Fruit fly (Drosophila melanogaster): ENCODE measurements around the gene CG13046.

The CG13046 gene

DNA sequence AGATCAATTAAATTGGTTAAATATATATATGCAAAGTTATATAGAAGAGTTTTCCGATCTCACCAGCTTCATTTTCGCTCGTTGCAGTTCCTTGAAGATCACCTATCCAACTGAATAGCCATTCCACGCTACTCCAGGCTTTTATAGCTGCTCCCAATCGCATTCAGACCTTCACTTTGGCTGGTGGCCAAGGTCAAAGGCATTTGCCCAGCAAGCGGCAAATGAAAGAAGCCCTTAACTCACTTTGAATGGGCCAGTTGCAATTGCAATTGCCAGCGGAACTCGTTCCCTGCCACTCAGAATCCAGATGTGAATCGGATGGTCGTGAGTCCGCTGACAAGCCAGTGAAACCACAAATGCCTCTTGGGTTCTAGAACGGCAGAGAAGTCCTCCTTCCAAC lies 26.7 kb downstream of the CG13046 start, which contains the start of gene CG34247:
TSS of gene CG34247 (minus strand) at position 101 of the 400 bp plus-strand sequence.
- no peak for TF ChIP-seq Crg-1 (GFP tag; optimal IDR thresholded peaks at IDR 0.05)
- TF ChIP-seq CG5204 (GFP tag; optimal IDR thresholded peaks at IDR 0.05) = no peak
- TF ChIP-seq Hr96 (GFP tag; optimal IDR thresholded peaks at IDR 0.05) = no peak
- TF ChIP-seq cnc (optimal IDR thresholded peaks at IDR 0.05) = no peak
- no peak for TF ChIP-seq CG7045 (GFP tag; optimal IDR thresholded peaks at IDR 0.05)
- TF ChIP-seq CG12768 (GFP tag; optimal IDR thresholded peaks at IDR 0.05) = no peak
- no peak for TF ChIP-seq Mnt (GFP tag; optimal IDR thresholded peaks at IDR 0.05)
- no peak for TF ChIP-seq CG11617 (GFP tag; optimal IDR thresholded peaks at IDR 0.05)
- no peak for TF ChIP-seq tj (GFP tag; optimal IDR thresholded peaks at IDR 0.05)
- TF ChIP-seq pad (GFP tag; optimal IDR thresholded peaks at IDR 0.05) = no peak
- TF ChIP-seq CG1620 (GFP tag; optimal IDR thresholded peaks at IDR 0.05) = no peak
- TF ChIP-seq ovo (GFP tag; optimal IDR thresholded peaks at IDR 0.05) = no peak
- no peak for TF ChIP-seq CG14711 (tag; optimal IDR thresholded peaks at IDR 0.05)
- no peak for TF ChIP-seq CG7101 (tag; optimal IDR thresholded peaks at IDR 0.05)
- TF ChIP-seq bab1 (GFP tag; optimal IDR thresholded peaks at IDR 0.05) = no peak
- TF ChIP-seq cic (GFP tag; optimal IDR thresholded peaks at IDR 0.05) = no peak
- no peak for TF ChIP-seq Clk (GFP tag; optimal IDR thresholded peaks at IDR 0.05)

dm6 chr3L:16259552-16259951 lies 28.7 kb downstream of the CG13046 start, which contains the start of gene CG13053:
CG13053 (minus strand) TSS chr3L:16259722.
- TF ChIP-seq CG33017 (tag; optimal IDR thresholded peaks at IDR 0.05) (no peak), ovo (GFP tag; optimal IDR thresholded peaks at IDR 0.05) (no peak), Hr96 (GFP tag; optimal IDR thresholded peaks at IDR 0.05) (no peak), CG14711 (tag; optimal IDR thresholded peaks at IDR 0.05) (no peak), tj (GFP tag; optimal IDR thresholded peaks at IDR 0.05) (no peak), toe (GFP tag; optimal IDR thresholded peaks at IDR 0.05) (no peak), CG7045 (GFP tag; optimal IDR thresholded peaks at IDR 0.05) (no peak), CG1620 (GFP tag; optimal IDR thresholded peaks at IDR 0.05) (no peak), kay (GFP tag; ENCODE audit: borderline replicate concordance) (no peak), CG5204 (GFP tag; optimal IDR thresholded peaks at IDR 0.05) (no peak), bab1 (GFP tag; optimal IDR thresholded peaks at IDR 0.05) (no peak), Crg-1 (GFP tag; optimal IDR thresholded peaks at IDR 0.05) (no peak), Clk (GFP tag; optimal IDR thresholded peaks at IDR 0.05) (no peak), CG7101 (tag; optimal IDR thresholded peaks at IDR 0.05) (no peak)

dm6 chr3L:16257118-16257627 lies 31.0 kb downstream of the CG13046 start, which contains the start of gene CG13054:
CG13054 (minus strand) TSS chr3L:16257191.
- no peak for TF ChIP-seq kay (GFP tag; ENCODE audit: borderline replicate concordance)
- TF ChIP-seq CG12768 (GFP tag; optimal IDR thresholded peaks at IDR 0.05) = no peak
- TF ChIP-seq CG7045 (GFP tag; optimal IDR thresholded peaks at IDR 0.05) = no peak
- no peak for TF ChIP-seq CG1620 (GFP tag; optimal IDR thresholded peaks at IDR 0.05)
- TF ChIP-seq tj (GFP tag; optimal IDR thresholded peaks at IDR 0.05) = no peak
- no peak for TF ChIP-seq CG5204 (GFP tag; optimal IDR thresholded peaks at IDR 0.05)

DNA sequence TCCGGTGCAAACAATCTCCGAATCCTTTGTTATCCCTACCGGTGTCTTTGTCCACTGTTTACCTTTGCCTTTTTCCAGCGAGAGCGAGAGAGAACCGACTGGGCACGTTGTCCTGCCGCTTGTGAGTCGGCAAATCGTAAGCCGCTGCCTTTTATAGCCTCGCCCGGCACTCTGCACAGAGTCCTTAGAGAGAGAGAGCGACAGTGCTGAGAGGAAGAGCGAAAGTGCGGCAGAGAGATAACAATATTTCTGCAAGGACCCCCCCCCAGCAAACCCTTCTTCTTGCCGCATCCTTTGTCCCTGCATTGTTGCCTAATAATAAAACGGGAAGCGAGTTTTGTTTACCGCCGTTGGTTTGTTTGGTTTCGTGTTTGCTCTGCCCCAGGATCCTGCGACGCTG lies 36.0 kb downstream of the CG13046 start, which contains the start of gene CG13055:
TSS of gene CG13055 (minus strand) at position 101 of the 400 bp plus-strand sequence.
- TF ChIP-seq CG14711 (tag; optimal IDR thresholded peaks at IDR 0.05) = no peak
- TF ChIP-seq kay (GFP tag; ENCODE audit: borderline replicate concordance) = no peak
- TF ChIP-seq CG33017 (tag; optimal IDR thresholded peaks at IDR 0.05) = no peak
- no peak for TF ChIP-seq Crg-1 (GFP tag; optimal IDR thresholded peaks at IDR 0.05)
- TF ChIP-seq tj (GFP tag; optimal IDR thresholded peaks at IDR 0.05) = no peak
- no peak for TF ChIP-seq CG7045 (GFP tag; optimal IDR thresholded peaks at IDR 0.05)
- no peak for TF ChIP-seq Hr96 (GFP tag; optimal IDR thresholded peaks at IDR 0.05)
- no peak for TF ChIP-seq cnc (optimal IDR thresholded peaks at IDR 0.05)
- TF ChIP-seq CG5204 (GFP tag; optimal IDR thresholded peaks at IDR 0.05) = no peak
- TF ChIP-seq pad (GFP tag; optimal IDR thresholded peaks at IDR 0.05) = no peak
- TF ChIP-seq CG11617 (GFP tag; optimal IDR thresholded peaks at IDR 0.05) = no peak
- no peak for TF ChIP-seq CG12768 (GFP tag; optimal IDR thresholded peaks at IDR 0.05)
- TF ChIP-seq bab1 (GFP tag; optimal IDR thresholded peaks at IDR 0.05) = no peak
- TF ChIP-seq Mnt (GFP tag; optimal IDR thresholded peaks at IDR 0.05) = no peak
- TF ChIP-seq toe (GFP tag; optimal IDR thresholded peaks at IDR 0.05) = no peak
- TF ChIP-seq ovo (GFP tag; optimal IDR thresholded peaks at IDR 0.05) = no peak
- TF ChIP-seq cic (GFP tag; optimal IDR thresholded peaks at IDR 0.05) = no peak
- no peak for TF ChIP-seq CG1620 (GFP tag; optimal IDR thresholded peaks at IDR 0.05)
- no peak for TF ChIP-seq CG7101 (tag; optimal IDR thresholded peaks at IDR 0.05)
- TF ChIP-seq Clk (GFP tag; optimal IDR thresholded peaks at IDR 0.05) = no peak

- TF ChIP-seq CG11617 (GFP tag; optimal IDR thresholded peaks at IDR 0.05) (no peak), CG1620 (GFP tag; optimal IDR thresholded peaks at IDR 0.05) (no peak), pad (GFP tag; optimal IDR thresholded peaks at IDR 0.05) (no peak), ovo (GFP tag; optimal IDR thresholded peaks at IDR 0.05) (no peak), CG7101 (tag; optimal IDR thresholded peaks at IDR 0.05) (no peak), CG14711 (tag; optimal IDR thresholded peaks at IDR 0.05) (no peak), CG33017 (tag; optimal IDR thresholded peaks at IDR 0.05) (no peak), Mnt (GFP tag; optimal IDR thresholded peaks at IDR 0.05) (no peak)
Measured at dm6 chr3L:16241296-16241695, 46.9 kb downstream of the CG13046 start.

Data from whole organism, adult.